Worm (Caenorhabditis elegans) whole organism, early embryonic: ENCODE data around the gene aex-4.
A peak's percentile ranks its signal among the peaks of the same experiment; 100 is the strongest.

Source experiments
- B0310.2 ChIP-seq: sonication (generic microtip); optimal IDR thresholded peaks from 2 replicates; lab custom pipeline; 2016; ENCODE audit warnings: mild to moderate bottlenecking, missing genetic modification characterization, missing compliant biosample characterization
- F13C5.2 ChIP-seq: sonication (generic microtip); optimal IDR thresholded peaks from 2 replicates; lab custom pipeline; 2017; ENCODE audit warnings: mild to moderate bottlenecking, missing genetic modification characterization, inconsistent platforms, missing compliant biosample characterization
- aly-1 ChIP-seq: sonication (generic microtip); optimal IDR thresholded peaks from 2 replicates; lab custom pipeline; 2016; ENCODE audit warnings: missing genetic modification characterization, missing compliant biosample characterization
- ama-1 ChIP-seq: fragments of 150-350 bp; optimal IDR thresholded peaks from 2 replicates; lab custom pipeline; 2014
- ceh-13 ChIP-seq: fragments of 200-800 bp; sonication (Bioruptor generic); optimal IDR thresholded peaks from 2 replicates; lab custom pipeline; 2018; ENCODE audit warnings: mild to moderate bottlenecking, missing genetic modification characterization, missing compliant biosample characterization
- ceh-36 ChIP-seq: sonication (generic microtip); optimal IDR thresholded peaks from 2 replicates; lab custom pipeline; 2016; ENCODE audit warnings: missing genetic modification characterization, inconsistent platforms, missing compliant biosample characterization
- ets-7 ChIP-seq: sonication (generic microtip); optimal IDR thresholded peaks from 2 replicates; lab custom pipeline; 2016; ENCODE audit warnings: missing genotype, missing genetic modification characterization, missing compliant biosample characterization
- flt-1 ChIP-seq: fragments of 200-800 bp; sonication (Bioruptor generic); IDR thresholded peaks from 2 replicates; pipeline ENCODE4 v1.3.6; 2022; ENCODE audit warnings: missing genetic modification characterization, missing compliant biosample characterization
- hmbx-1 ChIP-seq: sonication (generic microtip); optimal IDR thresholded peaks from 2 replicates; lab custom pipeline; 2016; ENCODE audit warnings: mild to moderate bottlenecking, missing genetic modification characterization, missing compliant biosample characterization
- hmg-4 ChIP-seq: fragments of 200-800 bp; sonication (Bioruptor generic); optimal IDR thresholded peaks from 2 replicates; lab custom pipeline; 2018; ENCODE audit warnings: mild to moderate bottlenecking, missing genetic modification characterization, missing compliant biosample characterization
- hnd-1 ChIP-seq: sonication (generic microtip); optimal IDR thresholded peaks from 2 replicates; lab custom pipeline; 2016; ENCODE audit warnings: missing genetic modification characterization, missing compliant biosample characterization
- pes-1 ChIP-seq: fragments of 200-800 bp; sonication (Bioruptor generic); IDR thresholded peaks from 2 replicates; pipeline ENCODE4 v1.3.6; 2022; ENCODE audit warnings: missing genetic modification reagents, missing genetic modification characterization, missing compliant biosample characterization
- scrt-1 ChIP-seq: fragments of 200-800 bp; sonication (Bioruptor generic); IDR thresholded peaks from 2 replicates; pipeline ENCODE4 v1.3.6; 2022; ENCODE audit warnings: missing genetic modification characterization, missing compliant biosample characterization
- sea-1 ChIP-seq: fragments of 200-800 bp; sonication (Bioruptor generic); conservative IDR thresholded peaks from 2 replicates; pipeline ENCODE4 v1.3.6; 2022; ENCODE audit warnings: missing genetic modification characterization, missing compliant biosample characterization
- tbx-11 ChIP-seq: fragments of 200-800 bp; sonication (Bioruptor generic); IDR thresholded peaks from 2 replicates; pipeline ENCODE4 v1.3.6; 2022; ENCODE audit warnings: missing genetic modification characterization, missing compliant biosample characterization
- tbx-37 ChIP-seq: fragments of 200-800 bp; sonication (Bioruptor generic); conservative IDR thresholded peaks from 2 replicates; pipeline ENCODE4 v1.3.6; 2022; ENCODE audit warnings: missing genetic modification reagents, missing genetic modification characterization, missing compliant biosample characterization
- tra-4 ChIP-seq: sonication (generic microtip); optimal IDR thresholded peaks from 2 replicates; lab custom pipeline; 2017; ENCODE audit warnings: missing genetic modification characterization, missing compliant biosample characterization

The aex-4 gene

DNA sequence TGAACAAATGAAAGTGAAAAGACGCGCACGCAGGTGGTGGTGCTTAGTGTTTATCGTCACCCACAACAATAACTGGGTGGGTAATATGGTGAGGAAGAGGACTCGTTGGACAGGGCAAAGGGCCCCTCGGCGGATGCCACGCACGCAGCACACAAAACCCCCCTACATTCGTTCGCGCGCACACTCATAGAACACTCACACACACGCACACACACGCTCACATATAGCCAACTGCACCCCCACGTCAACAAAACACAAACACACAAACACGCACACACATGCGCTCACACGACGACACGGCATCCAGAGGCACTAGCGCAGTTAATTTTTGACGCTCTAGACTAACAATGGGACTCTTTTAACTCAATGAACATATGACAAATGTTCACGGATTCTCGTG, 34.9 kb upstream of the aex-4 start:
- no peak for TF ChIP-seq hmbx-1
- TF ChIP-seq aly-1 (tag; lab: Kevin White, UChicago): peak; percentile 35
- TF ChIP-seq F13C5.2 (tag; lab: Kevin White, UChicago): peak; percentile 77
- peak; percentile 37; the same call in 1 of the 2 replicates for TF ChIP-seq tbx-37 (GFP tag; lab: Robert Waterston, UW)
- TF ChIP-seq sea-1 (GFP tag; lab: Robert Waterston, UW): 0 out of 2 replicates have a peak, but pooled peaks have one; percentile 40
- peak; percentile 56; the same call in 1 of the 2 replicates for TF ChIP-seq pes-1 (GFP tag; lab: Robert Waterston, UW)
- no peak for TF ChIP-seq flt-1 (GFP tag; lab: Robert Waterston, UW)
- no peak for TF ChIP-seq tbx-11 (GFP tag; lab: Robert Waterston, UW)
- TF ChIP-seq hmg-4: peak; percentile 86

DNA sequence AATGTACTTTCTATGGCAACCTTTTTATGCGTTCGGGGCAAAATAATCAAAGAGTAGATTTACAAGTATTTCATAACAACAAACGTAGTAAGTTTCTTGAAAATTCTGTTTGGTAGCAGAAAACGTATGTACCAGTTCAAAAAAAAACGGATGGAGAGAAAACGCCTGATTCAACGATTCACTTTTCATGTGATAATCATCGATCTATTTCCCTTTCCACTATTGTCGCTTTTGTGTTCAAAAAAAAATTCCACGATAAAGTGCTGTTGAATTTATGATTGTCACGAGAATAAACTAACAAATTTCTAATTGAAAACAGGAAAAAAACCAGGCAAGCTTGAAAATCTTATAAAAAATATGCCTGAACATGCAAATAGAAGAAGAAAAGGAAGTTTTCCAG, 33.3 kb upstream of the aex-4 start:
- TF ChIP-seq B0310.2 (tag; lab: Kevin White, UChicago) (no peak), flt-1 (GFP tag; lab: Robert Waterston, UW) (no peak), sea-1 (GFP tag; lab: Robert Waterston, UW) (no peak)

DNA sequence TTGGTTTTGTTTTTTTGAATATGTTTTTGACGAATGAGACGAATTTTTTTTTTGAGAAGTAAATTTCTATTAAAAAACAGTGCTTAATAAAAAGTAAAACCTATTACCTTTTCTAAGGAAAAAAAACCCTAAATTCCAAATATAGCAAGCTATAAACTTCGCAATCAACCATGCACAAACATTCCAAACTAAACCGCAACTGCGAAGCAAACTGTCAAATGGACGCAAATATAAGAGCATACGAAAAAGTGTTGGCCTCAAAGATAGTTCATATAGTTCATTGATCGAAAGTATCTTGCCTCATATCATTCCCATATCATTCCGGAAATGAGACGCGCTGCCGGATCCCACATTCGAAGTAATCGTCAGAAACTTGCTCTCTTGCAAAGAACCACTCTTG, 32.5 kb upstream of the aex-4 start, which contains the start of gene C01C4.3:
Gene C01C4.3 (plus strand): TSS at position 301 of the 400 bp plus-strand sequence.
- TF ChIP-seq tra-4 (tag; lab: Kevin White, UChicago) (no peak), ceh-36 (no peak), hmg-4 (no peak), sea-1 (GFP tag; lab: Robert Waterston, UW) (no peak), pes-1 (GFP tag; lab: Robert Waterston, UW) (no peak), ceh-13 (GFP tag; lab: Kevin White, UChicago) (no peak), B0310.2 (tag; lab: Kevin White, UChicago) (no peak), aly-1 (tag; lab: Kevin White, UChicago) (no peak), flt-1 (GFP tag; lab: Robert Waterston, UW) (no peak), hnd-1 (tag; lab: Kevin White, UChicago) (no peak), scrt-1 (GFP tag; lab: Robert Waterston, UW) (no peak), ama-1 (lab: Kevin White, UChicago) (no peak), hmbx-1 (no peak), F13C5.2 (tag; lab: Kevin White, UChicago) (no peak), ets-7 (tag; lab: Kevin White, UChicago) (no peak), tbx-37 (GFP tag; lab: Robert Waterston, UW) (no peak), tbx-11 (GFP tag; lab: Robert Waterston, UW) (no peak)

DNA sequence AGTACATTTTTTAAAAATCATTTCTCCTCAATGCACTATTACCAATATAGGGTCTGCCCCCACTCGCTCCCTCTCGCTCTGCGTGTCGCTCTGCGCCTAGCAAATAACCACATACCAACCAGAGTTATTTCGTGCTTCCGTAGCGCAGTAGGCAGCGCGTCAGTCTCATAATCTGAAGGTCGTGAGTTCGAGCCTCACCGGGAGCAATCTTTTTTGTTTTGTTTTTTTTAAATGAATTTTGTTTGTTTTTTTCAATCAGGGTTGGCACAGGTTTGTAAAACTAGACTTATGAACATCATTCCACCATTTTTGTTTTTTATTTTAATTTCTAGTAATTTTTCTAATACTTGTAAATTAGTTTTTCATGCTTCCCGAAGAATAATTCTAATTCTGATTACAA, 31.5 kb upstream of the aex-4 start:
- TF ChIP-seq aly-1 (tag; lab: Kevin White, UChicago): peak; percentile 82
- peak; percentile 67 for TF ChIP-seq hmbx-1
- TF ChIP-seq F13C5.2 (tag; lab: Kevin White, UChicago): peak; percentile 96
- peak; percentile 83 for TF ChIP-seq hnd-1 (tag; lab: Kevin White, UChicago)
- TF ChIP-seq scrt-1 (GFP tag; lab: Robert Waterston, UW): peak; percentile 94
- TF ChIP-seq ceh-13 (GFP tag; lab: Kevin White, UChicago): peak; percentile 78
- peak; percentile 88 for TF ChIP-seq sea-1 (GFP tag; lab: Robert Waterston, UW)
- TF ChIP-seq ama-1 (lab: Kevin White, UChicago): no peak
- peak; percentile 90 for TF ChIP-seq flt-1 (GFP tag; lab: Robert Waterston, UW)
- TF ChIP-seq ets-7 (tag; lab: Kevin White, UChicago): peak; percentile 79
- peak; percentile 91 for TF ChIP-seq ceh-36
- TF ChIP-seq hmg-4: peak; percentile 91
- peak; percentile 95 for TF ChIP-seq pes-1 (GFP tag; lab: Robert Waterston, UW)
- peak; percentile 92 for TF ChIP-seq tbx-11 (GFP tag; lab: Robert Waterston, UW)
- peak; percentile 81 for TF ChIP-seq B0310.2 (tag; lab: Kevin White, UChicago)
- TF ChIP-seq tra-4 (tag; lab: Kevin White, UChicago): peak; percentile 69
- TF ChIP-seq tbx-37 (GFP tag; lab: Robert Waterston, UW): peak; percentile 92

DNA sequence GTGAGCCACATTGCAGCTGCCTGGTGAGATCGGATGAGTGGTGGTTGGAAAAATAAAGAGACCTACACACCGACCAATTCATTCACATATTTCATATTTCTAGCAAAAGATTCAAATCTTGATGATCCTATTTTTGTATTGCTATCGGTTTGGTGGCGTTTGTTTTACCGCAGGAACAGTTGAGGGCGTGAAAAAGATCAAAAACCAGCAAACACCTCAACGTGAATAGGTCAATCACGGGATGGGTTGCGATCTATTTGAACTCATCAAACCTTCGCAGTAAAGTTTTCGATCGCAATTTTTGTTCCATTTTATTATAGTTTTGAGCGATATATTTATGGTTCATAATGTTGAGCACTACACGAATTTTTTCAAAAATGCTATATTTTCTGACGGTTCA, 27.2 kb upstream of the aex-4 start:
- TF ChIP-seq aly-1 (tag; lab: Kevin White, UChicago): no peak
- no peak for TF ChIP-seq hmbx-1
- TF ChIP-seq tra-4 (tag; lab: Kevin White, UChicago): no peak
- TF ChIP-seq ama-1 (lab: Kevin White, UChicago): no peak
- TF ChIP-seq ets-7 (tag; lab: Kevin White, UChicago): no peak
- TF ChIP-seq pes-1 (GFP tag; lab: Robert Waterston, UW): no peak
- TF ChIP-seq B0310.2 (tag; lab: Kevin White, UChicago): no peak
- no peak for TF ChIP-seq tbx-37 (GFP tag; lab: Robert Waterston, UW)
- TF ChIP-seq hnd-1 (tag; lab: Kevin White, UChicago): no peak
- TF ChIP-seq ceh-13 (GFP tag; lab: Kevin White, UChicago): no peak
- no peak for TF ChIP-seq sea-1 (GFP tag; lab: Robert Waterston, UW)
- TF ChIP-seq flt-1 (GFP tag; lab: Robert Waterston, UW): no peak
- TF ChIP-seq hmg-4: no peak
- no peak for TF ChIP-seq F13C5.2 (tag; lab: Kevin White, UChicago)
- TF ChIP-seq tbx-11 (GFP tag; lab: Robert Waterston, UW): no peak
- no peak for TF ChIP-seq ceh-36
- TF ChIP-seq scrt-1 (GFP tag; lab: Robert Waterston, UW): no peak

DNA sequence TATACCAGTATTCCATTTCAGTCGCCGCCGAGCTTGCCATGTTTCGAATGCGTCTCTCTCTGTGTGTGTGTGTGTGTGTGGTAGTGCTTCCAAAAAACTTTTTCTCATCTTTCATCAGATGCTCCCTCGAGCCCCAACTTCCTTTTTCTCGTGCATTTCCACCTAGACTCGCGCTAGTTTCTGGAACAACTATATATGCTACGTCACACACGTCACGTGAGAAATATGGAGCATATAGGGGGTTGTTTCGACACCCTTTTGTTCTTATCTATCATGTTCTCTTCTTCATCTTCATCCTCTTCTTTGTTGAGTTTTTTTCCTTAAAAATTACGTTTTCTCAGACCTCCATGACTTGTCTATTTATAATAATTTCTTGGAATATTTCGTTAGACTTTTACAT, 23.8 kb upstream of the aex-4 start:
- TF ChIP-seq ceh-36 (no peak), tra-4 (tag; lab: Kevin White, UChicago) (no peak), ceh-13 (GFP tag; lab: Kevin White, UChicago) (no peak), ets-7 (tag; lab: Kevin White, UChicago) (no peak), scrt-1 (GFP tag; lab: Robert Waterston, UW) (no peak)

DNA sequence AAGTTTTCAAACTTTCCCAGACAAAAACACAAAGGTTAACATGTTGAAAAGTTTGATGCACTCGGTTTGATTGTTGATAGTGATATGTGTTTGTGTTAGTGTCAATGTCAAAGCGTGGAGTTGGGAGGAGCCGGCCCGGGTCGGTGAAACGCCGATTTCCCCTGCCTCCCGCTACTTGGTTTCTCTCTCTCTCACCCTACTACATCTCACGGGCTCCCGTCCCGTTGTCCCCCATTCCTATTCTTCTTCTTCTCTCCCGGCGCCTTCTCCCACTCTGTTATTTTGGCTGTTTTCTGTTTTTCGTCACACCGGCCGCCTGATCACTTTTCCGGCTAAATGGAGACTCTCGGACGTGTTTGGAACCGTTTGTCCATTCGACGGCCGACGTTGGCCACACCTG, 22.8 kb upstream of the aex-4 start:
- no peak for TF ChIP-seq tra-4 (tag; lab: Kevin White, UChicago)
- no peak for TF ChIP-seq tbx-11 (GFP tag; lab: Robert Waterston, UW)
- no peak for TF ChIP-seq hmbx-1
- TF ChIP-seq ama-1 (lab: Kevin White, UChicago): no peak
- TF ChIP-seq sea-1 (GFP tag; lab: Robert Waterston, UW): no peak
- no peak for TF ChIP-seq ceh-36
- no peak for TF ChIP-seq ets-7 (tag; lab: Kevin White, UChicago)
- no peak for TF ChIP-seq hnd-1 (tag; lab: Kevin White, UChicago)
- no peak for TF ChIP-seq pes-1 (GFP tag; lab: Robert Waterston, UW)
- TF ChIP-seq B0310.2 (tag; lab: Kevin White, UChicago): no peak
